Fruit fly (Drosophila melanogaster) whole organism, prepupa: ENCODE measurements around the gene CG5808.

Experiments used
- Blimp-1 ChIP-seq: fragments of 200-800 bp; sonication (Bioruptor generic); optimal IDR thresholded peaks from 3 replicates; lab custom pipeline; 2017; ENCODE audit warnings: missing biosample characterization, missing genetic modification characterization, mild to moderate bottlenecking, moderate library complexity, missing genetic modification reagents
- CG34406 ChIP-seq: fragments of 200-800 bp; sonication (Bioruptor generic); optimal IDR thresholded peaks from 3 replicates; lab custom pipeline; 2016; ENCODE audit warnings: missing biosample characterization, missing genetic modification characterization
- CG6163 ChIP-seq: fragments of 200-800 bp; sonication (Bioruptor generic); IDR thresholded peaks from 3 replicates; pipeline ENCODE4 v1.3.6; 2022; ENCODE audit warnings: missing biosample characterization, missing genetic modification characterization
- CG6854 ChIP-seq: fragments of 200-800 bp; sonication (Bioruptor generic); optimal IDR thresholded peaks from 2 replicates; lab custom pipeline; 2017; ENCODE audit warnings: missing biosample characterization, mild to moderate bottlenecking, missing genetic modification characterization
- CG8632 ChIP-seq: fragments of 200-800 bp; sonication (Bioruptor generic); optimal IDR thresholded peaks from 3 replicates; lab custom pipeline; 2016; ENCODE audit warnings: missing biosample characterization, missing genetic modification characterization
- Met ChIP-seq: fragments of 200-800 bp; sonication (Bioruptor generic); optimal IDR thresholded peaks from 3 replicates; lab custom pipeline; 2016; ENCODE audit warnings: missing biosample characterization, missing genetic modification characterization
- Sox15 ChIP-seq: fragments of 200-800 bp; sonication (Bioruptor generic); optimal IDR thresholded peaks from 3 replicates; lab custom pipeline; 2016; ENCODE audit warnings: missing biosample characterization, missing genetic modification characterization
- fd59A ChIP-seq: fragments of 200-800 bp; sonication (Bioruptor generic); optimal IDR thresholded peaks from 2 replicates; lab custom pipeline; 2017; ENCODE audit warnings: missing biosample characterization, mild to moderate bottlenecking, missing genetic modification characterization, missing genetic modification reagents
- lz ChIP-seq: fragments of 200-800 bp; sonication (Bioruptor generic); optimal IDR thresholded peaks from 3 replicates; lab custom pipeline; 2016; ENCODE audit warnings: missing biosample characterization, missing genetic modification characterization
- net ChIP-seq: fragments of 200-800 bp; sonication (Bioruptor generic); optimal IDR thresholded peaks from 3 replicates; lab custom pipeline; 2016; ENCODE audit warnings: missing biosample characterization, missing genetic modification characterization
- pdm3 ChIP-seq: fragments of 200-800 bp; sonication (Bioruptor generic); optimal IDR thresholded peaks from 3 replicates; lab custom pipeline; 2016; ENCODE audit warnings: missing biosample characterization, missing genetic modification characterization
- topi ChIP-seq: fragments of 200-800 bp; sonication (Bioruptor generic); optimal IDR thresholded peaks from 3 replicates; lab custom pipeline; 2016; ENCODE audit warnings: missing biosample characterization, missing genetic modification characterization

DNA sequence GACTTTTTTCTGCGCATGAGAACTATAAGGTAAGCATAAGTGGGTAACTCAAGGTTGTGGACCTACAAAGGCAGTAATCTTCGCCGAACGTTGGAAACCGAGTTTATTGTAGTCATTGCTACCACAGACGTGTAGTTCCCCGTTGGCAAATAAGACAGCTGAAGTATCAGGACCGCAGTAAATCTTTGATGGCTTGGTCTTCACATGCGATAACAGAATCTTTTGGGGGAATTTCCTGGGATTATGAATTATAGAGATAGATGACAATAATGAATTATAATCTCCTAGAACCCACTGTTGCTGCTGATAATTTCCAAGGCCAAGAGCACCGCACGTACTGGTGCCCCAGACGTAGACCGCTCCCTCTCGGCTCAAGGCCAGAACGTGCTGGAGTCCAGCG is 6.3 kb upstream of the CG5808 start:
- TF ChIP-seq CG34406 (GFP tag; lab: Kevin White, UChicago): no peak
- TF ChIP-seq Sox15 (GFP tag; lab: Kevin White, UChicago): no peak
- TF ChIP-seq fd59A (GFP tag; lab: Kevin White, UChicago): no peak
- no peak for TF ChIP-seq topi (GFP tag; lab: Kevin White, UChicago)
- no peak for TF ChIP-seq pdm3 (GFP tag; lab: Kevin White, UChicago)
- TF ChIP-seq Blimp-1 (GFP tag; lab: Kevin White, UChicago): no peak
- TF ChIP-seq CG6854 (GFP tag; lab: Kevin White, UChicago): no peak
- TF ChIP-seq CG6163 (GFP tag; lab: Robert Waterston, UW): no peak
- TF ChIP-seq CG8632 (GFP tag; lab: Kevin White, UChicago): no peak
- TF ChIP-seq lz: no peak
- TF ChIP-seq net (GFP tag; lab: Kevin White, UChicago): no peak
- no peak for TF ChIP-seq Met
